Fruit fly (Drosophila melanogaster) whole organism, embryonic: ENCODE measurements around the gene ZnT63C.

Experiments
- ATbp ChIP-seq: fragments of 200-800 bp; sonication (Bioruptor generic); optimal IDR thresholded peaks from 2 replicates; lab custom pipeline; 2017; ENCODE audit warnings: missing biosample characterization, mild to moderate bottlenecking, missing genetic modification characterization, missing genetic modification reagents
- Ada2b ChIP-seq: fragments of 200-800 bp; sonication (Bioruptor generic); IDR thresholded peaks from 2 replicates; pipeline ENCODE4 v1.3.6; 2022; ENCODE audit warnings: missing biosample characterization, missing genetic modification characterization
- B-H1 ChIP-seq: fragments of 200-800 bp; sonication (Bioruptor generic); IDR thresholded peaks from 3 replicates; pipeline ENCODE4 v1.3.6; 2022; ENCODE audit warnings: missing biosample characterization, missing genetic modification characterization
- CG12659 ChIP-seq: fragments of 200-800 bp; sonication (Bioruptor generic); optimal IDR thresholded peaks from 3 replicates; lab custom pipeline; 2017; ENCODE audit warnings: mild to moderate bottlenecking, missing biosample characterization, missing genetic modification reagents, missing genetic modification characterization
- CG13624 ChIP-seq: fragments of 200-800 bp; sonication (Bioruptor generic); optimal IDR thresholded peaks from 2 replicates; lab custom pipeline; 2016; ENCODE audit warnings: missing biosample characterization, missing genetic modification characterization
- CG14441 ChIP-seq: fragments of 200-800 bp; sonication (Bioruptor generic); IDR thresholded peaks from 2 replicates; pipeline ENCODE4 v1.3.6; 2022; ENCODE audit warnings: missing biosample characterization, missing genetic modification characterization
- CG14860 ChIP-seq: fragments of 200-800 bp; sonication (Bioruptor generic); IDR thresholded peaks from 3 replicates; pipeline ENCODE4 v1.3.6; 2022; ENCODE audit warnings: missing biosample characterization, missing genetic modification characterization; ENCODE audit not compliant: partially characterized antibody
- CG15514 ChIP-seq: fragments of 200-800 bp; sonication (Bioruptor generic); optimal IDR thresholded peaks from 3 replicates; lab custom pipeline; 2017; ENCODE audit warnings: missing biosample characterization, missing genetic modification characterization, mild to moderate bottlenecking, moderate library complexity, missing genetic modification reagents
- CG17829 ChIP-seq: fragments of 200-800 bp; optimal IDR thresholded peaks from 2 replicates; lab custom pipeline; 2019; ENCODE audit warnings: missing biosample characterization, mild to moderate bottlenecking, missing genetic modification characterization, moderate library complexity
- CG3163 ChIP-seq: fragments of 200-800 bp; sonication (Bioruptor generic); optimal IDR thresholded peaks from 3 replicates; lab custom pipeline; 2016; ENCODE audit warnings: missing biosample characterization, missing genetic modification characterization
- CG33213 ChIP-seq: fragments of 200-800 bp; sonication (Bioruptor generic); optimal IDR thresholded peaks from 3 replicates; lab custom pipeline; 2016; ENCODE audit warnings: missing biosample characterization, missing genetic modification characterization
- CG33557 ChIP-seq: fragments of 200-800 bp; sonication (Bioruptor generic); optimal IDR thresholded peaks from 2 replicates; lab custom pipeline; 2019; ENCODE audit warnings: missing biosample characterization, mild to moderate bottlenecking, missing genetic modification characterization, moderate library complexity
- CG34376 ChIP-seq: fragments of 200-800 bp; sonication (Bioruptor generic); optimal IDR thresholded peaks from 2 replicates; lab custom pipeline; 2018; ENCODE audit warnings: missing biosample characterization, mild to moderate bottlenecking, missing genetic modification characterization
- CG3838 ChIP-seq: fragments of 200-800 bp; sonication (Bioruptor generic); optimal IDR thresholded peaks from 3 replicates; lab custom pipeline; 2016; ENCODE audit warnings: missing biosample characterization, missing genetic modification characterization
- CG4707 ChIP-seq: fragments of 200-800 bp; sonication (Bioruptor generic); optimal IDR thresholded peaks from 2 replicates; lab custom pipeline; 2018; ENCODE audit warnings: missing biosample characterization, mild to moderate bottlenecking, missing genetic modification characterization, moderate library complexity
- CG6254 ChIP-seq: fragments of 200-800 bp; sonication (Bioruptor generic); optimal IDR thresholded peaks from 3 replicates; lab custom pipeline; 2017; ENCODE audit warnings: mild to moderate bottlenecking, missing biosample characterization, missing genetic modification reagents, missing genetic modification characterization
- CG9609 ChIP-seq: fragments of 200-800 bp; sonication (Bioruptor generic); optimal IDR thresholded peaks from 3 replicates; lab custom pipeline; 2016; ENCODE audit warnings: missing biosample characterization, missing genetic modification characterization
- CG9797 ChIP-seq: fragments of 200-800 bp; sonication (Bioruptor generic); optimal IDR thresholded peaks from 3 replicates; lab custom pipeline; 2018; ENCODE audit warnings: missing biosample characterization, mild to moderate bottlenecking, missing genetic modification characterization
- Doc2 ChIP-seq: fragments of 200-800 bp; sonication (Bioruptor generic); IDR thresholded peaks from 2 replicates; pipeline ENCODE4 v1.3.6; 2022; ENCODE audit warnings: missing biosample characterization, missing genetic modification characterization
- E2f1 ChIP-seq: fragments of 200-800 bp; sonication (Bioruptor generic); IDR thresholded peaks from 2 replicates; pipeline ENCODE4 v1.3.6; 2022; ENCODE audit warnings: missing biosample characterization, missing genetic modification characterization
- H2.0 ChIP-seq: fragments of 200-800 bp; sonication (Bioruptor generic); IDR thresholded peaks from 2 replicates; pipeline ENCODE4 v1.3.6; 2022; ENCODE audit warnings: missing biosample characterization, missing genetic modification characterization
- HmgZ ChIP-seq: fragments of 200-800 bp; sonication (Bioruptor generic); optimal IDR thresholded peaks from 2 replicates; lab custom pipeline; 2018; ENCODE audit warnings: missing biosample characterization, mild to moderate bottlenecking, missing genetic modification characterization
- Lhr ChIP-seq: fragments of 200-800 bp; sonication (Bioruptor generic); optimal IDR thresholded peaks from 3 replicates; lab custom pipeline; 2017; ENCODE audit warnings: mild to moderate bottlenecking, missing biosample characterization, missing genetic modification reagents, missing genetic modification characterization
- Lim3 ChIP-seq: fragments of 200-800 bp; sonication (Bioruptor generic); IDR thresholded peaks from 2 replicates; pipeline ENCODE4 v1.3.6; 2022; ENCODE audit warnings: missing biosample characterization, missing genetic modification characterization
- MESR4 ChIP-seq: fragments of 200-800 bp; sonication (Bioruptor generic); optimal IDR thresholded peaks from 2 replicates; lab custom pipeline; 2018; ENCODE audit warnings: missing biosample characterization, mild to moderate bottlenecking, missing genetic modification characterization, moderate library complexity
- Mrtf ChIP-seq: fragments of 200-800 bp; sonication (Bioruptor generic); IDR thresholded peaks from 3 replicates; pipeline ENCODE4 v1.3.6; 2022; ENCODE audit warnings: missing biosample characterization, missing genetic modification characterization
- Nf-YA ChIP-seq: fragments of 200-800 bp; sonication (Bioruptor generic); IDR thresholded peaks from 2 replicates; pipeline ENCODE4 v1.3.6; 2022; ENCODE audit warnings: missing biosample characterization, missing genetic modification characterization
- Sox100B ChIP-seq: fragments of 200-800 bp; sonication (Bioruptor generic); optimal IDR thresholded peaks from 3 replicates; lab custom pipeline; 2018; ENCODE audit warnings: missing biosample characterization, mild to moderate bottlenecking, missing genetic modification characterization
- Spps ChIP-seq: fragments of 200-800 bp; sonication (Bioruptor generic); optimal IDR thresholded peaks from 2 replicates; lab custom pipeline; 2018; ENCODE audit warnings: missing biosample characterization, mild to moderate bottlenecking, missing genetic modification characterization
- cas ChIP-seq: fragments of 200-800 bp; sonication (Bioruptor generic); IDR thresholded peaks from 2 replicates; pipeline ENCODE4 v1.3.6; 2022; ENCODE audit warnings: missing biosample characterization, missing genetic modification characterization
- chinmo ChIP-seq: fragments of 200-800 bp; sonication (Bioruptor generic); IDR thresholded peaks from 4 replicates; pipeline ENCODE4 v1.3.6; 2022; ENCODE audit warnings: missing biosample characterization, missing genetic modification characterization; ENCODE audit not compliant: partially characterized antibody
- chm ChIP-seq: fragments of 200-800 bp; sonication (Bioruptor generic); IDR thresholded peaks from 2 replicates; pipeline ENCODE4 v1.3.6; 2022; ENCODE audit warnings: missing biosample characterization, missing genetic modification characterization
- ci ChIP-seq: fragments of 200-800 bp; sonication (Bioruptor generic); IDR thresholded peaks from 3 replicates; pipeline ENCODE4 v1.3.6; 2022; ENCODE audit warnings: missing biosample characterization, missing genetic modification characterization
- cwo ChIP-seq: fragments of 200-800 bp; sonication (Bioruptor generic); optimal IDR thresholded peaks from 3 replicates; lab custom pipeline; 2017; ENCODE audit warnings: missing biosample characterization, missing genetic modification characterization, mild to moderate bottlenecking, moderate library complexity, missing genetic modification reagents
- dysf ChIP-seq: fragments of 200-800 bp; sonication (Bioruptor generic); IDR thresholded peaks from 3 replicates; pipeline ENCODE4 v1.3.6; 2022; ENCODE audit warnings: missing biosample characterization, missing genetic modification characterization
- fd64A ChIP-seq: fragments of 200-800 bp; sonication (Bioruptor generic); optimal IDR thresholded peaks from 3 replicates; lab custom pipeline; 2018; ENCODE audit warnings: missing biosample characterization, mild to moderate bottlenecking, missing genetic modification characterization
- fu2 ChIP-seq: fragments of 200-800 bp; sonication (Bioruptor generic); optimal IDR thresholded peaks from 2 replicates; lab custom pipeline; 2016; ENCODE audit warnings: missing biosample characterization, missing genetic modification characterization
- gcm2 ChIP-seq: fragments of 200-800 bp; sonication (Bioruptor generic); optimal IDR thresholded peaks from 2 replicates; lab custom pipeline; 2016; ENCODE audit warnings: missing biosample characterization, missing genetic modification characterization
- kni ChIP-seq: fragments of 200-800 bp; sonication (Bioruptor generic); optimal IDR thresholded peaks from 3 replicates; lab custom pipeline; 2017; ENCODE audit warnings: mild to moderate bottlenecking, missing biosample characterization, missing genetic modification reagents, missing genetic modification characterization
- knrl ChIP-seq: fragments of 200-800 bp; sonication (Bioruptor generic); IDR thresholded peaks from 3 replicates; pipeline ENCODE4 v1.3.6; 2022; ENCODE audit warnings: missing biosample characterization, missing genetic modification characterization; ENCODE audit not compliant: partially characterized antibody
- lbe ChIP-seq: fragments of 200-800 bp; sonication (Bioruptor generic); optimal IDR thresholded peaks from 2 replicates; lab custom pipeline; 2016; ENCODE audit warnings: missing biosample characterization, mild to moderate bottlenecking, missing genetic modification characterization
- mirr ChIP-seq: fragments of 200-800 bp; sonication (Bioruptor generic); optimal IDR thresholded peaks from 3 replicates; lab custom pipeline; 2018; ENCODE audit warnings: missing biosample characterization, mild to moderate bottlenecking, missing genetic modification characterization
- repo ChIP-seq: fragments of 200-800 bp; sonication (Bioruptor generic); optimal IDR thresholded peaks from 2 replicates; lab custom pipeline; 2016; ENCODE audit warnings: missing biosample characterization, missing genetic modification characterization
- sd ChIP-seq: fragments of 200-800 bp; sonication (Bioruptor generic); optimal IDR thresholded peaks from 3 replicates; lab custom pipeline; 2018; ENCODE audit warnings: missing biosample characterization, mild to moderate bottlenecking, missing genetic modification characterization, moderate library complexity
- sens ChIP-seq: fragments of 200-800 bp; sonication (Bioruptor generic); peaks from one replicate; lab custom pipeline; 2016; ENCODE audit warnings: missing biosample characterization, missing genetic modification characterization
- sim ChIP-seq: fragments of 200-800 bp; sonication (Bioruptor generic); IDR thresholded peaks from 2 replicates; pipeline ENCODE4 v1.3.6; 2022; ENCODE audit warnings: missing biosample characterization, missing genetic modification characterization
- vfl ChIP-seq: fragments of 200-800 bp; sonication (Bioruptor generic); optimal IDR thresholded peaks from 2 replicates; lab custom pipeline; 2016; ENCODE audit warnings: missing biosample characterization, missing genetic modification characterization
- z ChIP-seq: fragments of 200-800 bp; sonication (Bioruptor generic); IDR thresholded peaks from 3 replicates; pipeline ENCODE4 v1.3.6; 2022; ENCODE audit warnings: missing biosample characterization, missing genetic modification characterization
- zen2 ChIP-seq: fragments of 200-800 bp; sonication (Bioruptor generic); IDR thresholded peaks from 3 replicates; pipeline ENCODE4 v1.3.6; 2022; ENCODE audit warnings: missing biosample characterization, missing genetic modification characterization; ENCODE audit not compliant: partially characterized antibody

ZnT63C gene

DNA sequence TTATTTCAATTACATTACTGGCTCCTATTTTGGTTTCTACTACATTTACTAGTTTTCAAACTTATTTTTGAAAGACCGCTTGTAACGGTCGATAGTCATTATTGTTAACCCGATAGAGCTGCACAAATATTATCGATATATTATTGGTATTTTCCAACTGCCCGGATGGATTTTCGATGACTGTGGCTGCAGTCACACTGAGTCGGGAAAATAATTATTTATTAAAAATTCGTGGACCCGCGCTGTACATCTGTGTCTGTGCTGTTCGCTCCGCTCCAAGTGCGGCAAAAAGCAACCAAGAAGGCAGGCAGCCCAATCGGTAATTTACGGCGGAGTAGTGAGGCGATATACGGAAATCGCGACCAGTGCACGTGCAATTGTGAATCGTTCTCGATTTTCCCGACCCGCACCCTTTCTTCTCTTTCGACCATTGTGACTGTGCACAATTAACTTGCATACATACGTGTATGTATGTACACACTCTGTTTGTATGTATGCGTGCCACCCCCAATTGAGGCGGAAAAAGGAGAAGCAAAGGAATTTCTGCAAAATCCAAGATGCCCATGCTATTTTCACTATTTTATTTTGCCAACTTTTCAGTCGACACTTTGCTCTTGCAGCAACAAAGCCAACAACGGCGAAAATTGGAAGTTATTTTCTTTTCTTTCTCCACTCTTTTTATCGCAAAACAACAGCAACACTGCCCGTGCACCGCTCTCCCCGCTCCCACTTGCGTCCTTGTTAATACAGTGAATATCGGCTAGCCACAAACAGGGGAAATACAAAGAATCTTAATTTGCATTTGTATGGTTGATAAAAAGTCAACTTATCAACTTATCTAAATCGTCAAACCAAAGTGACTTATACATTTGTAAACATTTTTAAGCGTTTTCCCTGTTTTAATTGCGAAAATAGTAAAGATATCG, at the start of gene ZnT63C (continued):
- TF ChIP-seq knrl, result peak; percentile 67
- TF ChIP-seq fd64A, result peak; percentile 26
- no peak for TF ChIP-seq Mrtf
- no peak for TF ChIP-seq kni (GFP tag; lab: Kevin White, UChicago)
- TF ChIP-seq CG14441 (GFP tag; lab: Robert Waterston, UW), result no peak
- no peak for TF ChIP-seq Ada2b (GFP tag; lab: Robert Waterston, UW)
- no peak for TF ChIP-seq CG6254 (GFP tag; lab: Kevin White, UChicago)
- peak; percentile 58 for TF ChIP-seq sd
- TF ChIP-seq CG14860, result peak; percentile 88
- peak; percentile 51 for TF ChIP-seq cwo (GFP tag; lab: Kevin White, UChicago)
- TF ChIP-seq lbe (GFP tag; lab: Kevin White, UChicago), result no peak
- no peak for TF ChIP-seq B-H1 (GFP tag; lab: Robert Waterston, UW)
- TF ChIP-seq H2.0 (GFP tag; lab: Robert Waterston, UW), result no peak
- no peak for TF ChIP-seq cas (GFP tag; lab: Robert Waterston, UW)
- no peak for TF ChIP-seq Lim3 (GFP tag; lab: Robert Waterston, UW)
- no peak for TF ChIP-seq HmgZ (tag; lab: Kevin White, UChicago)
- TF ChIP-seq gcm2, result no peak
- TF ChIP-seq CG17829 (tag; lab: Kevin White, UChicago), result no peak
- TF ChIP-seq CG12659, result peak; percentile 67
- no peak for TF ChIP-seq E2f1
- TF ChIP-seq chm (GFP tag; lab: Robert Waterston, UW), result peak; percentile 72
- no peak for TF ChIP-seq CG3163 (GFP tag; lab: Kevin White, UChicago)
- TF ChIP-seq mirr (GFP tag; lab: Kevin White, UChicago), result peak; percentile 27
- TF ChIP-seq CG15514 (GFP tag; lab: Kevin White, UChicago), result no peak
- TF ChIP-seq MESR4 (GFP tag; lab: Kevin White, UChicago), result peak; percentile 92
- no peak for TF ChIP-seq CG4707 (GFP tag; lab: Kevin White, UChicago)
- no peak for TF ChIP-seq vfl (GFP tag; lab: Kevin White, UChicago)
- no peak for TF ChIP-seq CG13624
- TF ChIP-seq CG3838 (GFP tag; lab: Kevin White, UChicago), result no peak
- TF ChIP-seq sim (GFP tag; lab: Robert Waterston, UW), result no peak
- peak; percentile 36 for TF ChIP-seq CG34376 (GFP tag; lab: Kevin White, UChicago)
- TF ChIP-seq Nf-YA, result peak; percentile 20; the same call in 1 of the 2 replicates
- no peak for TF ChIP-seq z
- peak; percentile 82 for TF ChIP-seq CG9797 (GFP tag; lab: Kevin White, UChicago)
- TF ChIP-seq fu2 (GFP tag; lab: Kevin White, UChicago), result no peak
- TF ChIP-seq Sox100B (GFP tag; lab: Kevin White, UChicago), result no peak
- TF ChIP-seq dysf, result no peak
- peak; percentile 82 for TF ChIP-seq zen2 (GFP tag; lab: Robert Waterston, UW)
- TF ChIP-seq CG33213 (GFP tag; lab: Kevin White, UChicago), result no peak
- TF ChIP-seq sens (GFP tag; lab: Kevin White, UChicago), result peak; percentile 69
- TF ChIP-seq chinmo (GFP tag; lab: Robert Waterston, UW), result peak; percentile 89
- no peak for TF ChIP-seq ATbp (GFP tag; lab: Kevin White, UChicago)
- no peak for TF ChIP-seq Doc2
- TF ChIP-seq repo (GFP tag; lab: Kevin White, UChicago), result no peak
- TF ChIP-seq Spps (tag; lab: Kevin White, UChicago), result no peak
- peak; percentile 77; the same call in 2 of the 3 replicates for TF ChIP-seq ci (GFP tag; lab: Robert Waterston, UW)
- TF ChIP-seq CG9609 (GFP tag; lab: Kevin White, UChicago), result no peak
- no peak for TF ChIP-seq Lhr (GFP tag; lab: Kevin White, UChicago)
- peak; percentile 6 for TF ChIP-seq CG33557 (GFP tag; lab: Kevin White, UChicago)
